Fruit fly (Drosophila melanogaster): ENCODE results near the gene CG14989.

CG14989 gene

DNA sequence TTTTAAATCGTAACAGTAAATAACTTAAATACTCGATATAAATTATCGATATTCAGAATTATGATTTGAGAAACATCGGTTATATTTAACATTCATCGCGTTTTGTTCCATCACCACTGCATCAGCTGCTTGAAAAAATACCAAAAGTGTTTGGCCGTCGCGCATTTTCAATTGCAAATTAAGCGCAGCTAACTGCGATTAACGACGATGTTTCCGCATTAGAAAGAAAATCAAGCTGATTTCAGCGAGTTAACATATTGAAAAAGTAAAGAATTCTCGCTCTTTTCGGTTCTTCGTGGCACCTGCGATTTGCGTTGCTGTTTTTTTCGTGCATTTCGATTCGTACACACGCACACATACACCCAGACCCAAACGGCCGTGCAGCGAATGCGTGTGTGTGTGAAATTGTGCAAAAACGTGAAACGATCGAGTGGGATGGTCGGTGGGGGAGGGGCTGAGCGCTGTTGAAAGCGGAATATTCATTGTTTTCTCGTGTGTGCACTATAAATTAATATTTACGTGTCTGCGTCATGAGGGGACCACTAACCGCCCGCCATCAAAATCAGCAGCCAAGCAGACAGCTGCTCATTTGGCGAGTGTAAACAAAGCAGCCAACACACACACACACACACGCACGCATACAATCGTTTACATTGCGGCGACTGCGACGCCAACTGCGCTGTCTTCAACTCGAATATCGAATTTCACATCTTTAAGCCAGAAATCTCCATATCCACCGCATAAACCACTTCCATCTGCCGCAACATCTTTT, 20.9 kb downstream of the CG14989 start, which contains the start of gene Ack:
Gene Ack (plus strand): TSS at position 115 of the 772 bp plus-strand sequence.
- no peak for TF ChIP-seq CG8478 (optimal IDR thresholded peaks at IDR 0.05)
- no peak for TF ChIP-seq CTCF (optimal IDR thresholded peaks at IDR 0.05)

DNA sequence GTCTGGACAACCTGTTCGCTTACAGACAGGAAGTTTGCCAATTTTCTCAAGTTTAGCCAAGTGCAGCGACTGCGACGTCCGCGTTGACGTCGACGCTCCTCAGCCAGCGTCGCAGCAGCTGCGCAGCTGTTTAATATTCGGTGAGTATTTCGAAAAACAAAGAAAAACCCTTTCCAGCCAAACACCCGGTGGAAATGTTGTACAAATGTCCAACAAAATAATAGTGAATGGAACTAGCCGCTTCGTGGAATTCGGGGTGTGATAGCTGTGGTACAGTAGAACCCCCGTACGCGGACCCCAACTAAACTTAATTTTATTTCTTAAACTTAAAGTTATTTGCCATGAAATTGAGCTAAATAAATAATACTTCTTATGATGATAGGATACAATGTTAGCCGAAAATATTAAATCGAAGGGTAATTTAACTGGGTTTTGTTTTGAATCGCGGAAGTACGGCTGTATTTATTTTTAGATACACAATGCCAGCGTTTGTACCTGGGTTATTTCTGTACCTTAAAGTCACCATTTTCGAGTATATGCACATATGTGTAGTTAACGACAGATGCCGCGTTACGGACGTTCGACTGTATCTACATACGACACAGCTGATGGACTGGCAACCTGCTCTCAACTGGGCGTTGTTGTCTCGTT, 21.6 kb downstream of the CG14989 start:
- TF ChIP-seq CTCF (optimal IDR thresholded peaks at IDR 0.05) (no peak), CG8478 (optimal IDR thresholded peaks at IDR 0.05) (no peak)

DNA sequence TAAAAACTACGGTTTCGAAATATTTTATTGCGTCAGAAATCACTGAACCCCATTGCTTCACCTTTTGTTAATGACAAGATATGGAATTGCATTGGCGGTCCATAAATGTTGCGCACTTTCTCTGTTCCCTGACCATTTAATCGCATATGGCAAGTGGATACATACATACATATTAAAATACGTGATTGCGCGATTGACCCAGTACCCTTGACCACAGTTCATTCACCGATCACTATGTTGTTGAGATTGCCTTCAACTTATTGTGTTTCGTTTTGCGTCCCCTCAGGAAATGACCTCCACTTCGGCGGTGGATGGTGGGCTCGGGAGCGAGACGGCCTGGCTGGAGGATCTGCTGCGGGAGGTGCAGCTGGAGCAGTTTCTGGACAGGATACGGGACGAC, 22.8 kb downstream of the CG14989 start:
- TF ChIP-seq CTCF (optimal IDR thresholded peaks at IDR 0.05) (no peak), CG8478 (optimal IDR thresholded peaks at IDR 0.05) (no peak)

DNA sequence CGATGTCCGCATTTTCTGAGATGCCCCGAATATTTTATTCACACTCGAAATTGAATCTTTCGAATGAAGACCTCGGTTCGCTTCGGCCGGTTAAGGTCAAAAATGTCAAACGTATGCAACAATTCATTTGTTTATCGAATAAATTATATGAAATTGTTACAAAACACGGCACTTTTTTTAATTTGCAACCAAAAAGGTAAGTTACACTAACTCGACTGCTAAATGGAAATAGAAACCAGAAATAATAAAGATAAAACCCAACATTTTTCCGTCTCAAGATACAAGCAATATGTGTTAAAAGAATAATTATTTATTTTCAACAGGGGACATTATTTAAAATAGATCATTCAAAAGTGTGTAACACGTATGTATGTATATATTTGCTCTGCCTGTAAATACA, 26.6 kb downstream of the CG14989 start:
- TF ChIP-seq CG8478 (optimal IDR thresholded peaks at IDR 0.05) = no peak
- no peak for TF ChIP-seq CTCF (optimal IDR thresholded peaks at IDR 0.05)

DNA sequence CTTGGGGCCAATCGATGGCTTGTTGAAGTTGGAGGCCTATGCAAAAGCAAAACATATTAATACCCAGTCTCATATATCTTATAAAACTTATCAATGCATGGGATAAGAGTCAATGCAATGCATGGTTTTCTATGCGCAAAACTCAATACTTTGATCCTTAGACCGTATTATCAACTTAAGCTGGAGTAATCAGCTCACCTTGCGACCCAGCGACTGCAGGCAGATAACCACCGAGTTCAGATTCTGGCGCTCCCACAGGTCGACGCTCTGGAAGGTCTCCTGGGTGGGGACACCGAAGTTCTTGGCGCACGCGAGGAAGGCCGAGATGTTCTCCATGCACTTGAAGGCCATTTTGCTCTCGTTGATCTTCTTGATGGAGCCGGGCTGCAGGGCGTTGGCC, 27.7 kb downstream of the CG14989 start:
- no peak for TF ChIP-seq CTCF (optimal IDR thresholded peaks at IDR 0.05)
- no peak for TF ChIP-seq CG8478 (optimal IDR thresholded peaks at IDR 0.05)

DNA sequence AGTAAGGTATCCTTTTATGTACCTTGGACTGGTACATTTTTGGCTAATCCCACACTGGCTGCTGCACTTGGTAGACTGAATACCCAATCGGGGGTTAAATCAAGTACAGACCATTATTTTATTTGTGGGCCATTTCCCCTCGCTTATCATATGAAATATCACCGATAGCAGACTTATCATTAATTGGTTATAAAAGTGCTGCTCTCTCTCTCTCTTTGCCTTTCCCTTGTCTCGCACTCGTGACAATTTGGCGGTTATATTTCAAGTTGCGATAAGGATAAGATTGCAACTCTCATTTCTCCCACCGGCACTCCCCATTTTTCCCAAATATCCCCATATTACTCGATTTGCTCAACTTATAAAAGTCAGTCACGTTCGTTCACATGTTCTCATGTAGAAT, 28.3 kb downstream of the CG14989 start:
- TF ChIP-seq CTCF (optimal IDR thresholded peaks at IDR 0.05) (no peak), CG8478 (optimal IDR thresholded peaks at IDR 0.05) (no peak)

DNA sequence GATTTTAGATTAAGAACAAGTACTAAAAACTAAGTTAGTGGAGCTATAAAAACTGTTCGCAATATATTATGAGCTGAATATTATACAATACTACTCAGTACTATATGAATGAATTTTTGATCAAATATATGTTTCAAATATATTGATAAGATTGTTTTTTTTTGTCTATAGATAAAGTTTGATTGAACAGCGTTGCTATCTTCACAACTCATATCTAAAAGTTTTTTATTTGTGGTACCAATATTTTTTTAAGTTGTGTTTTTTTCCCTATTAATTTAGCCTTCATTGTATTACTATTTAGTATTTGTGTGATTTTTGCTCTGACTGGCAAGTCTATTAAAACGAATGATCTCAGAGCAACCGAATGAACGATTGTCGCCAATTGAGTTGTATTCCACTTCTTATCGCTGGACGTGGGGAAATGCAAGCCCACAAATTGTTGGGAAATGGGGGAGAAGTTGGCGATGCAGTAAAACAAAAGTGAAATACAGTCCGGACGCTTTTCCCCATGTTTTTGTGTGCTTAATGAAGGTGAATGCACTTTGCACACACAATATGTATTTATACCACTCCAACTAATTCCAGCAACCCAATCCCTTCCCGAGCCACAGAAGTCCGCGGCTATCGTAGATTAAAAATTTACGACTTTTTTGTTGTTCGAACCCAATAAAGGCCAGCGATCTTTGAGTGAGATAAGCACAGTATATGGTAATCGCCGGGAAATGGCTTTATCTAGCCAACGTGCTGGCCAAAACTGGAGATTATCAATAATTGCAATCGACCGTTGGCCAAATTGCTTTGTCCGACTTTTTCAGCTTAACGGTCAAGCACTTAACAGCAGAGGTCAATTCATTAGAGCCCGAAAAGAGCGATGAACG, 29.3 kb downstream of the CG14989 start:
- no peak for TF ChIP-seq CG8478 (optimal IDR thresholded peaks at IDR 0.05)
- TF ChIP-seq CTCF (optimal IDR thresholded peaks at IDR 0.05) = no peak

DNA sequence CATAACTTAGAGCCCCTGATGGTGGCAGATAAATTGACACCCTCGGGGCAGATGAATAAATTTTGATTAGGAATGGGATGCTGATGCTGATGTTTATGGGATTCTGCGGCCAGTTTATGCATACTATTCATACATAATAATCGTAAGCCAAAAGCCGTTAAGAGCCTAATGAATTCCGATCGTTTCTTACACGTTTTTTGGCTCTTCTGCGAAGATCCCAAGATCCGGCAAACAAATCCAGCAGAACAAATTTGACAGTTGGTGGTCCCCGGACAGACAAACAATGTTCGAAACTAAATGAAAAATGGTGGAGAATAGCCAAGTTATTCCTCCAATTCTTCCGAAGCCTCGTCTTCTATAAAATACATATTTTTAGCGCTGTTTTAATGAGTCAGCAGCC, 30.1 kb downstream of the CG14989 start:
- TF ChIP-seq CTCF (optimal IDR thresholded peaks at IDR 0.05) (no peak), CG8478 (optimal IDR thresholded peaks at IDR 0.05) (no peak)

DNA sequence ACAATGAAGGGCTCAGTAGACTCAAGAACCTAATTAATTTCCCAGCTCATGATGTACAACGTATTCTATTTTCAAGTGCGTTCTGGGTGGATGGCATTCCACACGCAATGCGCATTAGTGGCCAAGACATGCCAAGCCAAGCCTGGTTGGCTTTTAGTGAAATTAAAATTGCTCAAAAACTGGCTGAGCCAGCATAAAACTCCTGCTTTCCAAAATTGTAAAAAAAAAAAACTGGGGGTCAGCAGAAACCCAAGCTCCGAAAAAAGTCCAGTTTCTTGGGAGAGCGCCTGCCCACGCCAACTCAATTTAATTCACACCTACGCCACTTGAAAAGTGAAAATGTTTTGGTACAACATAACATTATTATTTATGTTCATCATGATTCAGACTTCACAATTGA, 31.0 kb downstream of the CG14989 start:
- no peak for TF ChIP-seq CTCF (optimal IDR thresholded peaks at IDR 0.05)
- TF ChIP-seq CG8478 (optimal IDR thresholded peaks at IDR 0.05) = no peak

DNA sequence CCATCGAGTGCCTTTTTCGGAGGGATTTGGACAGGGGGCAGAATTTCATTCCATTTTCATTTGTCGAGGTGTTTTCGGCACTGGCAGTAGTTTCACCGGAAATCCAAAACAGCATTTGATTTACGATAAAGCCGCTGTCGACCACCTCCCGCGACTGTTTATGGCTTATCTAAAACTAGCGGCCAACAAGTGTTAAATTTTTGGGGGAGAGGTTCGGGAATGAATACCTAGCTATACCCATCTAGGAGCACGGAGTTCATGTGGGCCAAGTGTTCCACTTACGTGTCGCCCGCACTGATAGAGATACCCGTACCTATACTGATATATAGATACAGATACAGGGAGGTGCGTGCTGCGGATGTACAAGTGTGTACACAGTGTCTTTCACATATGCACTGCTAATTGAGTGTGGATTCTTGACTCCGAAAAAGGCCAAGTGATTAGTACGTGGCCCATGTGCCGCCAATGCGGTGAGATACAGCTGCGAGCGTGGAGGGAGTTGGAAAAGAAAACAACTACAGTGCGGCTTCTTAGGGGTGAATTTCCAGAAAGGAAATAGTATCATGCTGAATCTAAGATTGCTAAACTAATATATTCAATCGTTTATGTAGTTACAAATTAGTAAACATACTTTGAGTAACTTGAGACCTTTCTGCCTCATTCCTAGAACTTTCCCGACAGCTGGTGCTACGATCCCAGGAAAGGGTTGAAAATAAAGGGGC, 32.4 kb downstream of the CG14989 start:
- TF ChIP-seq CG8478 (optimal IDR thresholded peaks at IDR 0.05) = no peak
- no peak for TF ChIP-seq CTCF (optimal IDR thresholded peaks at IDR 0.05)

DNA sequence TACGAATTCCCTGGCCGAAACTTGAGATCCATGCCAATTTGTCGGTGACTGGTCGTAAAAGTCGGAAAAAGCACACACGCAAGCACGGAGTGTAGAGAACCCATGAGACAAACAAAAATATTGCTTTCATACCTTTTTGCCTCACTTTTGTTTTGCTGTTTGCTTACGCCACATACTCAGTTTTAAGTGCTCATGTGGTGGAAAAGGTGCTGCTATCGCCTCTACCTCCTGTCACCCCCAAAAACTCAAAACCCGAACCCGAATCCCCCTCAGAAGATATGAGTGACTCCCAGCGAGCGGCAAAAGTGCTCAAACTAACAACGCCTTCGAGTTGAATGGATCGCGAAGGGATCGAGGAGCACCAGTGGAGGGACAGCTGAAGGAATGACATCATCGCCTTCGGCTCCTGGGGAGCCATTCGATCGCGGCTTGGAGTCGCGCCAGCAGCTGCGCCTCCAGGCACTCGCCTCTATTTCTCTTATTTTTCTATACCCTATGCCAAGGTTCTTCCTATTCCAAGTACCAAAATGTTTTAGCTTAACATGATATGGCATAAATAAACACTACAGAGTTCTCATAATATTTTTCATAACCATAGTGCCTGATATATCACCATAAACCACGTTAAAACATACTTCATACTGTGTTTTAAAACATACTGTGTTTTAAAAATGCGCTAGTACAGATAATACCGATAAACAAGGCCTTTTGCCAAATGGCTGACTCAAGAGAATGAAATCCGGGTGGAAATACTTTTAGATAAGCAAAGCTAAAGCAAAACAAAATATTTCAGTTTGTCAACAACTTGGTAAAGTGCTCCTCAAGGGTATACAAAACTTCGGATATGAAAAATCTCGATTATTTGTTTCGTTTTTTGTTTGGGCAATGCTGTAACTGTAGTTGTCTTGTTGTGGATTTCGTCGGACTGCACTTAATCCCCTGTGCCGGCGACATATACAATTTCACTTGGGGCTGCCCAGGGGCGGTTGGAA, 33.3 kb downstream of the CG14989 start:
- no peak for TF ChIP-seq CTCF (optimal IDR thresholded peaks at IDR 0.05)
- TF ChIP-seq CG8478 (optimal IDR thresholded peaks at IDR 0.05) = no peak

DNA sequence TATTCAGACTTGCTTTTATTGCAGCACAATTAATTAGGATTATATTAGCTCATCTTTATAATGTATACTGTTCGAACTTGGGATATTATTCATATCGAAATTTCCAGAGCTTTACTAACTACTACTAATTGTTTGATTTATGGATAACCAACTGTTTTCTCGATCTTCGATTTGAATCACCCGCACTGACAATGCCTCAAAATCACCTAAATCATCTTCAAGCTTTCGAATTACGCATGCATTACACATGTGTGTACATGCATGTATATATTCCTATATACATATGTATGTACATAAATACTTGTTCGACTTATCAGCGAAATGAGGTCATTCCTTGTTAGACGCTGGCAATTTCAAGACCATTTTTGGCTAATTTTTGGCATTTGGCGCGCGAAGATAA, 34.2 kb downstream of the CG14989 start:
- TF ChIP-seq CG8478 (optimal IDR thresholded peaks at IDR 0.05) = no peak

DNA sequence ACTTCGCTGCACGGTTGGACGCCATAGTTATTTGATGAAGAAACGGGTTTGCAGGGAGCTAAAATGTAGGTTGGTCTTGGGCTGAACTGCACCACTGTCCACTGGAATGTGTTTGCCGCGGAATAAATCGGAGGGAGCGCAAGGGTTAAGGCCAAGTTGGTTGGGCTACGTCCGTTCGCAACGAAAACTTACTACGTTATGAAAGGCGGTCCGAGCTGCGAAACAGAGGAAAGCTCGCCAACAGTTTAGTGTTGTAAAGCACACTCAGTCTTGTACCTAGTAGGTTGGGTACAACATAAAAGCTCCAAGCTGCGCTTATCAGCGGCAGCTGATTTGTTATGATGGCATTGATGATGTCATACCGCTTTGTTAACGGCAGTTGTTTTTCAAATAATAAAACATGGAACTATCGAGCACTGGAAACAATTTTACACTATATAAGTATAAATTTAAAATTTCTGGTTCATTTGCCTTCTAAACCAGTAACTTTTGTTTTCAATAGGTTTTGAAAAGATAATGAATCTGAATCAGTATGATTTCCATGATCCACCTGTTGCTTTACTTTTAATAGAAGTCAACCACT, 34.9 kb downstream of the CG14989 start, which contains the start of gene Chd64:
Gene Chd64 (minus strand): TSS at position 204 of the 583 bp plus-strand sequence.
- TF ChIP-seq CG8478 (optimal IDR thresholded peaks at IDR 0.05) = no peak
- TF ChIP-seq CTCF (optimal IDR thresholded peaks at IDR 0.05) = no peak

Data from S2 (cell line).